Fruit fly (Drosophila melanogaster) S2 (cell line): ENCODE results near the gene fmt.

Source experiments
- CG8478 ChIP-seq: fragments of >200 bp; optimal IDR thresholded peaks from 2 replicates; lab custom pipeline; 2018
- CTCF ChIP-seq, 2 experiments: fragments of >200 bp; optimal IDR thresholded peaks; 2 replicates each; lab custom pipeline; 2018

DNA sequence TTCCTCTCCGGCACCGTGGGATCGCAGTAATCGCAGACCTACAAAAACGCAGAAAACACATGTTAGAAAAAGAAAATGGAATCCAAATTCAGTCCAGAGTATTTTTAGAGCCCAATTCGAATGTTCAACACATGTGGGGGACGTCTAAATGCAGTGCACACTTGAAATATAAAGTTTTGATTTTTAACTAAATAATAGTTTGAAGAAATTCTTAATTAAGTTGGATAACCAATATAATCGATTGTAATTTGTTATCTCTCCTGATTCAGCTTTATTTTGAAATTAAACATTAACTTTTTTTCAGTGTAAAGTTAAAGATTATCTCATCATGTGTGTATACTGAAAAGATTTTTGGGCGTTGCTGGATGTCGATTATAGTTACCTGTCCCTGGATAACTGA is 43.5 kb upstream of the fmt start:
- no peak for TF ChIP-seq CG8478 (lab: Kevin White, UChicago)
- no peak for TF ChIP-seq CTCF (optimal IDR thresholded peaks at IDR 0.05; lab: Kevin White, UChicago)
